Worm (Caenorhabditis elegans): ENCODE results near the gene C03G5.14.

DNA sequence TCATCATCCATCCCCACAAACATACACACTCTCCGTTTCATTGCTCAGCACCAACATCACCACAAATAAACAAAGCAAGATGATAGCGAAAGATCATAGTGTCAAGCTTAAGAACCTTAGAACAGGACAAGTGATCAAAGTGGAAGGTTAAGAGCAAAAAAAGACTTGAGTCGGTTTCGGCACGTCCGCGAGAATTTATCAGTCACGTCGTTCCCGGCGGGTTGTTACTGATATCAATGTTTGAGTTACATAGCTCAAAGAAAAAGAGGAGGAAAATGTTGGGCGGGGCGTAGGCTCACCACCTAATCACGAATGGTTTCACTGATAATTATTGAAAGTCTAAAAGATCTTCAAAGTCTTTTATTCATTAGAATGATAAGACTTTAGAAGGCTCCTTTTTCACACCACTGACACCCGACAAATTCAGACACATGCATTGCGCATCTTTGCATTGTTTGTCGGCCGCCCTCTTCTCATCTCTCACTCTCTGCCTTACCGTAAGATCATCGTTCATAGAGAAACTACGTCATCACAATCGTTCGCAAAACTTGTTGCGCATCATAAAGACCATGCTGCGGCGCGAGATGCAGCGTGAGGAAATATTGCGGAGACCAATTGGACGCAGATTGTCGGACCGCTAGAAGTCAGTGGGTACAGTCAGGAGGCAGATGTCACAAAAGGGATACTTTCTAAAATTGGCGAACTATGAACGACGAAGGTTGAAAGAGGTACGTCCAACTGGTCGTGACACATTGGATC lies 44.5 kb upstream of the C03G5.14 start:
- TF ChIP-seq nhr-76 (tag; optimal IDR thresholded peaks at IDR 0.05) (no peak), cnd-1 (tag; optimal IDR thresholded peaks at IDR 0.05) (no peak), snpc-4 (tag; optimal IDR thresholded peaks at IDR 0.05) (no peak), nhr-12 (tag; optimal IDR thresholded peaks at IDR 0.05) (no peak), elt-1 (tag; optimal IDR thresholded peaks at IDR 0.05; ENCODE audit: borderline replicate concordance, insufficient read depth) (no peak), ztf-11 (tag; optimal IDR thresholded peaks at IDR 0.05) (no peak), elt-3 (tag; optimal IDR thresholded peaks at IDR 0.05) (peak; percentile 77)

All from whole organism, mixed stage, embryonic.